Worm (Caenorhabditis elegans): Measurements from ENCODE around the gene sel-15.

- TF ChIP-seq ztf-6 (GFP tag; IDR thresholded peaks at IDR 0.05) (no peak), bed-2 (GFP tag; IDR thresholded peaks at IDR 0.05) (no peak), B0336.3 (GFP tag; IDR thresholded peaks at IDR 0.05) (no peak), ztf-26 (tag; optimal IDR thresholded peaks at IDR 0.05) (no peak)
These were observed at the start of gene sel-15 for ce11 chrIII:696372-696771.
